Fruit fly (Drosophila melanogaster) whole organism, embryonic: ENCODE data around the gene tup.

Experiments
- ATbp ChIP-seq: fragments of 200-800 bp; sonication (Bioruptor generic); optimal IDR thresholded peaks from 2 replicates; lab custom pipeline; 2017; ENCODE audit warnings: missing biosample characterization, mild to moderate bottlenecking, missing genetic modification characterization, missing genetic modification reagents
- Ada2b ChIP-seq: fragments of 200-800 bp; sonication (Bioruptor generic); IDR thresholded peaks from 2 replicates; pipeline ENCODE4 v1.3.6; 2022; ENCODE audit warnings: missing biosample characterization, missing genetic modification characterization
- CG11723 ChIP-seq: fragments of 200-800 bp; sonication (Bioruptor generic); optimal IDR thresholded peaks from 2 replicates; lab custom pipeline; 2017; ENCODE audit warnings: missing biosample characterization, mild to moderate bottlenecking, missing genetic modification characterization
- CG12391 ChIP-seq: fragments of 200-800 bp; sonication (Bioruptor generic); optimal IDR thresholded peaks from 3 replicates; lab custom pipeline; 2018; ENCODE audit warnings: missing biosample characterization, mild to moderate bottlenecking, missing genetic modification characterization, moderate library complexity
- CG13123 ChIP-seq: fragments of 200-800 bp; sonication (Bioruptor generic); optimal IDR thresholded peaks from 2 replicates; lab custom pipeline; 2016; ENCODE audit warnings: missing biosample characterization, missing genetic modification characterization
- CG13894 ChIP-seq: fragments of 200-800 bp; sonication (Bioruptor generic); optimal IDR thresholded peaks from 3 replicates; lab custom pipeline; 2018; ENCODE audit warnings: missing biosample characterization, mild to moderate bottlenecking, missing genetic modification characterization, moderate library complexity
- CG14050 ChIP-seq: fragments of 200-800 bp; sonication (Bioruptor generic); IDR thresholded peaks from 3 replicates; pipeline ENCODE4 v1.3.6; 2022; ENCODE audit warnings: missing biosample characterization, missing genetic modification characterization
- CG14860 ChIP-seq: fragments of 200-800 bp; sonication (Bioruptor generic); IDR thresholded peaks from 3 replicates; pipeline ENCODE4 v1.3.6; 2022; ENCODE audit warnings: missing biosample characterization, missing genetic modification characterization; ENCODE audit not compliant: partially characterized antibody
- CG15269 ChIP-seq: fragments of 200-800 bp; sonication (Bioruptor generic); optimal IDR thresholded peaks from 2 replicates; lab custom pipeline; 2018; ENCODE audit warnings: missing biosample characterization, mild to moderate bottlenecking, missing genetic modification characterization, moderate library complexity
- CG15601 ChIP-seq: fragments of 200-800 bp; sonication (Bioruptor generic); optimal IDR thresholded peaks from 3 replicates; lab custom pipeline; 2019; ENCODE audit warnings: missing biosample characterization, mild to moderate bottlenecking, missing genetic modification characterization, moderate library complexity
- CG1647 ChIP-seq: fragments of 200-800 bp; sonication (Bioruptor generic); optimal IDR thresholded peaks from 3 replicates; lab custom pipeline; 2016; ENCODE audit warnings: missing biosample characterization, missing genetic modification characterization
- CG16813 ChIP-seq: fragments of 200-800 bp; sonication (Bioruptor generic); IDR thresholded peaks from 3 replicates; pipeline ENCODE4 v1.3.6; 2022; ENCODE audit warnings: missing biosample characterization, missing genetic modification characterization; ENCODE audit not compliant: partially characterized antibody
- CG17359 ChIP-seq: fragments of 200-800 bp; sonication (Bioruptor generic); optimal IDR thresholded peaks from 3 replicates; lab custom pipeline; 2018; ENCODE audit warnings: missing biosample characterization, mild to moderate bottlenecking, missing genetic modification characterization, moderate library complexity
- CG1792 ChIP-seq: fragments of 200-800 bp; sonication (Bioruptor generic); optimal IDR thresholded peaks from 2 replicates; lab custom pipeline; 2016; ENCODE audit warnings: missing biosample characterization, missing genetic modification characterization
- CG2712 ChIP-seq: fragments of 200-800 bp; optimal IDR thresholded peaks from 3 replicates; lab custom pipeline; 2019; ENCODE audit warnings: missing biosample characterization, mild to moderate bottlenecking, missing genetic modification characterization, moderate library complexity
- CG3065 ChIP-seq: fragments of 200-800 bp; sonication (Bioruptor generic); optimal IDR thresholded peaks from 2 replicates; lab custom pipeline; 2016; ENCODE audit warnings: missing biosample characterization, missing genetic modification characterization
- CG3726 ChIP-seq: fragments of 200-800 bp; sonication (Bioruptor generic); IDR thresholded peaks from 3 replicates; pipeline ENCODE4, ENCODE4 v1.3.6; 2022; ENCODE audit warnings: missing biosample characterization, missing genetic modification characterization
- CG43689 ChIP-seq: fragments of 200-800 bp; sonication (Bioruptor generic); IDR thresholded peaks from 2 replicates; pipeline ENCODE4 v1.3.6; 2022; ENCODE audit warnings: missing biosample characterization, missing genetic modification characterization
- CG5245 ChIP-seq: fragments of 200-800 bp; sonication (Bioruptor generic); optimal IDR thresholded peaks from 3 replicates; lab custom pipeline; 2016; ENCODE audit warnings: missing biosample characterization, missing genetic modification characterization
- CG6175 ChIP-seq: fragments of 200-800 bp; sonication (Bioruptor generic); IDR thresholded peaks from 3 replicates; pipeline ENCODE4 v1.3.6; 2022; ENCODE audit warnings: missing biosample characterization, missing genetic modification characterization
- CG6683 ChIP-seq: fragments of 200-800 bp; sonication (Bioruptor generic); optimal IDR thresholded peaks from 2 replicates; lab custom pipeline; 2017; ENCODE audit warnings: missing biosample characterization, mild to moderate bottlenecking, missing genetic modification characterization, missing genetic modification reagents
- CG7745 ChIP-seq: fragments of 200-800 bp; sonication (Bioruptor generic); optimal IDR thresholded peaks from 2 replicates; lab custom pipeline; 2018; ENCODE audit warnings: missing biosample characterization, mild to moderate bottlenecking, missing genetic modification characterization, moderate library complexity
- CG8944 ChIP-seq: fragments of 200-800 bp; sonication (Bioruptor generic); optimal IDR thresholded peaks from 3 replicates; lab custom pipeline; 2016; ENCODE audit warnings: missing biosample characterization, missing genetic modification characterization
- CG9797 ChIP-seq: fragments of 200-800 bp; sonication (Bioruptor generic); optimal IDR thresholded peaks from 3 replicates; lab custom pipeline; 2018; ENCODE audit warnings: missing biosample characterization, mild to moderate bottlenecking, missing genetic modification characterization
- CG9876 ChIP-seq: fragments of 200-800 bp; sonication (Bioruptor generic); optimal IDR thresholded peaks from 2 replicates; lab custom pipeline; 2016; ENCODE audit warnings: missing biosample characterization, missing genetic modification characterization
- Dad ChIP-seq: fragments of 200-800 bp; sonication (Bioruptor generic); optimal IDR thresholded peaks from 3 replicates; lab custom pipeline; 2016; ENCODE audit warnings: missing biosample characterization, missing genetic modification characterization
- Doc2 ChIP-seq: fragments of 200-800 bp; sonication (Bioruptor generic); IDR thresholded peaks from 2 replicates; pipeline ENCODE4 v1.3.6; 2022; ENCODE audit warnings: missing biosample characterization, missing genetic modification characterization
- ERR ChIP-seq: fragments of 200-800 bp; sonication (Bioruptor generic); optimal IDR thresholded peaks from 2 replicates; lab custom pipeline; 2016; ENCODE audit warnings: missing biosample characterization, missing genetic modification characterization
- Mad ChIP-seq: fragments of 200-800 bp; sonication (Bioruptor generic); optimal IDR thresholded peaks from 2 replicates; lab custom pipeline; 2016; ENCODE audit warnings: missing biosample characterization, missing genetic modification characterization
- Max ChIP-seq: fragments of 200-800 bp; sonication (Bioruptor generic); optimal IDR thresholded peaks from 2 replicates; lab custom pipeline; 2016; ENCODE audit warnings: missing biosample characterization, mild to moderate bottlenecking, missing genetic modification characterization
- PHDP ChIP-seq: fragments of 200-800 bp; sonication (Bioruptor generic); optimal IDR thresholded peaks from 3 replicates; lab custom pipeline; 2018; ENCODE audit warnings: missing biosample characterization, mild to moderate bottlenecking, missing genetic modification characterization, moderate library complexity
- cg ChIP-seq: fragments of 200-800 bp; sonication (Bioruptor generic); optimal IDR thresholded peaks from 3 replicates; lab custom pipeline; 2019; ENCODE audit warnings: missing biosample characterization, mild to moderate bottlenecking, missing genetic modification characterization, moderate library complexity
- chinmo ChIP-seq: fragments of 200-800 bp; sonication (Bioruptor generic); IDR thresholded peaks from 4 replicates; pipeline ENCODE4 v1.3.6; 2022; ENCODE audit warnings: missing biosample characterization, missing genetic modification characterization; ENCODE audit not compliant: partially characterized antibody
- ci ChIP-seq: fragments of 200-800 bp; sonication (Bioruptor generic); IDR thresholded peaks from 3 replicates; pipeline ENCODE4 v1.3.6; 2022; ENCODE audit warnings: missing biosample characterization, missing genetic modification characterization
- corto ChIP-seq: fragments of 200-800 bp; sonication (Bioruptor generic); optimal IDR thresholded peaks from 2 replicates; lab custom pipeline; 2016; ENCODE audit warnings: missing biosample characterization, mild to moderate bottlenecking, missing genetic modification characterization, moderate library complexity
- exex ChIP-seq: fragments of 200-800 bp; sonication (Bioruptor generic); optimal IDR thresholded peaks from 4 replicates; lab custom pipeline; 2018; ENCODE audit warnings: missing biosample characterization, mild to moderate bottlenecking, missing genetic modification characterization, moderate library complexity
- fd64A ChIP-seq: fragments of 200-800 bp; sonication (Bioruptor generic); optimal IDR thresholded peaks from 3 replicates; lab custom pipeline; 2018; ENCODE audit warnings: missing biosample characterization, mild to moderate bottlenecking, missing genetic modification characterization
- gcm ChIP-seq: fragments of 200-800 bp; sonication (Bioruptor generic); optimal IDR thresholded peaks from 2 replicates; lab custom pipeline; 2019; ENCODE audit warnings: missing biosample characterization, mild to moderate bottlenecking, missing genetic modification characterization, moderate library complexity
- grau ChIP-seq: fragments of 200-800 bp; optimal IDR thresholded peaks from 3 replicates; lab custom pipeline; 2019; ENCODE audit warnings: missing biosample characterization, mild to moderate bottlenecking, missing genetic modification characterization, moderate library complexity
- gsb ChIP-seq: fragments of 200-800 bp; sonication (Bioruptor generic); IDR thresholded peaks from 2 replicates; pipeline ENCODE4 v1.3.6; 2022; ENCODE audit warnings: missing biosample characterization, missing genetic modification characterization
- insv ChIP-seq, 2 experiments: fragments of 200-800 bp; sonication (Bioruptor generic); optimal IDR thresholded peaks; 3 replicates each; lab custom pipeline; 2016 to 2018; ENCODE audit warnings: missing biosample characterization in 2 of 2, missing genetic modification characterization in 2 of 2
- inv ChIP-seq: fragments of 200-800 bp; sonication (Bioruptor generic); IDR thresholded peaks from 2 replicates; pipeline ENCODE4 v1.3.6; 2022; ENCODE audit warnings: missing biosample characterization, missing genetic modification characterization; ENCODE audit not compliant: partially characterized antibody
- luna ChIP-seq: fragments of 200-800 bp; sonication (Bioruptor generic); optimal IDR thresholded peaks from 2 replicates; lab custom pipeline; 2016; ENCODE audit warnings: missing biosample characterization, missing genetic modification characterization
- mirr ChIP-seq: fragments of 200-800 bp; sonication (Bioruptor generic); optimal IDR thresholded peaks from 3 replicates; lab custom pipeline; 2018; ENCODE audit warnings: missing biosample characterization, mild to moderate bottlenecking, missing genetic modification characterization
- prd ChIP-seq, 3 experiments: fragments of >200 bp in 2 of 3; fragments of 200-800 bp in 1 of 3; sonication (Bioruptor generic) in 1 of 3; optimal IDR thresholded peaks in 2 of 3; IDR thresholded peaks in 1 of 3; 2 replicates in 2 of 3; 3 replicates in 1 of 3; pipeline versions ENCODE4 v1.3.6 to Lab custom; 2017 to 2022; ENCODE audit warnings: missing biosample characterization in 1 of 3, missing genetic modification characterization in 1 of 3
- row ChIP-seq: fragments of 200-800 bp; sonication (Bioruptor generic); IDR thresholded peaks from 3 replicates; pipeline ENCODE4 v1.3.6; 2022; ENCODE audit warnings: missing biosample characterization, missing genetic modification characterization
- sens ChIP-seq: fragments of 200-800 bp; sonication (Bioruptor generic); peaks from one replicate; lab custom pipeline; 2016; ENCODE audit warnings: missing biosample characterization, missing genetic modification characterization
- slbo ChIP-seq: fragments of 200-800 bp; sonication (Bioruptor generic); IDR thresholded peaks from 2 replicates; pipeline ENCODE4 v1.3.6; 2022; ENCODE audit warnings: missing biosample characterization, missing genetic modification characterization
- stc ChIP-seq: fragments of 200-800 bp; sonication (Bioruptor generic); IDR thresholded peaks from 2 replicates; pipeline ENCODE4 v1.3.6; 2022; ENCODE audit warnings: missing biosample characterization, missing genetic modification characterization
- unpg ChIP-seq: fragments of 200-800 bp; sonication (Bioruptor generic); optimal IDR thresholded peaks from 3 replicates; lab custom pipeline; 2018; ENCODE audit warnings: missing biosample characterization, mild to moderate bottlenecking, missing genetic modification characterization, moderate library complexity
- zfh1 ChIP-seq: fragments of 200-800 bp; sonication (Bioruptor generic); IDR thresholded peaks from 3 replicates; pipeline ENCODE4 v1.3.6; 2022; ENCODE audit warnings: missing biosample characterization, missing genetic modification characterization

tup gene

DNA sequence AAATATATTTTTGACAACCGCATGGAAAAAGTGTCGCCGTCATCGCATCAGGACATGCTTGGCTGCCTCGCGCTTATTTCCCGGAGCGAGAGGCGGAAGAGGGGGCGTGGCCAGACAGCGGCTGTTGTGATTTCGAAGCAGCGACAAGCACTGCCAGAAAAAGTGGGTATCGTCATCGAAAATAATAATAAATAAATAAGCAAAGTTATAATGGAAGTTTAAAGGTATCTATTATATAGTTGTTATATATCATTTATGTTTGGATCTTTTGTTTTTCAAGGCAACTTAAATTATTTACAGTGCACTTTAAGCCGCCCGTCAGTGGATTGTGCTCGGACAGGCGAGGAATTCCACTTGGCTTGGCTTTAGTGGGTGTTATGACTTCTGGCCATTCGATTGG is 8.2 kb upstream of the tup start (continued):
- TF ChIP-seq Max (GFP tag; lab: Kevin White, UChicago) (no peak), Mad (GFP tag; lab: Kevin White, UChicago) (no peak), Dad (GFP tag; lab: Kevin White, UChicago) (no peak), ci (GFP tag; lab: Robert Waterston, UW) (0 out of 3 replicates have a peak, but pooled peaks have one; percentile 33), CG3726 (GFP tag; lab: Robert Waterston, UW) (no peak), Doc2 (no peak), CG2712 (tag; lab: Kevin White, UChicago) (peak; percentile 45), mirr (GFP tag; lab: Kevin White, UChicago) (no peak), slbo (no peak), CG6683 (GFP tag; lab: Kevin White, UChicago) (no peak), stc (GFP tag; lab: Robert Waterston, UW) (no peak), CG8944 (no peak), CG17359 (no peak), Ada2b (no peak), CG15269 (no peak), unpg (peak; percentile 40), ERR (GFP tag; lab: Kevin White, UChicago) (no peak), CG14860 (GFP tag; lab: Robert Waterston, UW) (no peak), prd (optimal IDR thresholded peaks at IDR 0.05; lab: Kevin White, UChicago) (no peak), prd (GFP tag; IDR thresholded peaks at IDR 0.05; lab: Robert Waterston, UW) (peak; percentile 60; the same call in 2 of the 3 replicates), chinmo (GFP tag; lab: Robert Waterston, UW) (no peak), corto (GFP tag; lab: Kevin White, UChicago) (no peak), CG5245 (GFP tag; lab: Kevin White, UChicago) (peak; percentile 1), CG12391 (peak; percentile 43), zfh1 (peak; percentile 33; the same call in 1 of the 3 replicates), exex (tag; lab: Kevin White, UChicago) (no peak), CG7745 (tag; lab: Kevin White, UChicago) (no peak), CG11723 (GFP tag; lab: Kevin White, UChicago) (no peak), ATbp (GFP tag; lab: Kevin White, UChicago) (peak; percentile 5), CG6175 (no peak), cg (GFP tag; lab: Kevin White, UChicago) (no peak), CG43689 (GFP tag; lab: Robert Waterston, UW) (no peak), gcm (no peak), sens (GFP tag; lab: Kevin White, UChicago) (peak; percentile 67), CG9797 (GFP tag; lab: Kevin White, UChicago) (no peak), CG1647 (GFP tag; lab: Kevin White, UChicago) (no peak), luna (GFP tag; lab: Kevin White, UChicago) (no peak), CG9876 (GFP tag; lab: Kevin White, UChicago) (no peak), row (GFP tag; lab: Robert Waterston, UW) (peak; percentile 38), gsb (GFP tag; lab: Robert Waterston, UW) (no peak), CG13123 (GFP tag; lab: Kevin White, UChicago) (no peak), CG16813 (no peak), inv (no peak), PHDP (no peak), CG14050 (GFP tag; lab: Robert Waterston, UW) (no peak), CG13894 (tag; lab: Kevin White, UChicago) (no peak), CG1792 (GFP tag; lab: Kevin White, UChicago) (no peak), CG15601 (tag; lab: Kevin White, UChicago) (no peak), grau (peak; percentile 10), CG3065 (no peak), insv (GFP tag; optimal IDR thresholded peaks at IDR 0.05; lab: Kevin White, UChicago) (no peak), fd64A (no peak)
